Worm (Caenorhabditis elegans): ENCODE measurements around the gene T24E12.1.

T24E12.1 gene

ce11 chrII:3782309-3783000 lies 2.9 kb upstream of the T24E12.1 start, which contains the start of gene T24E12.2:
T24E12.2 (plus strand) TSS chrII:3782950.
- TF ChIP-seq lir-3 (tag; optimal IDR thresholded peaks at IDR 0.05) (no peak), Y48G9A.11 (GFP tag; IDR thresholded peaks at IDR 0.05) (no peak), jun-1 (tag; optimal IDR thresholded peaks at IDR 0.05) (no peak), saeg-2 (GFP tag; IDR thresholded peaks at IDR 0.05) (no peak), attf-4 (tag; optimal IDR thresholded peaks at IDR 0.05) (no peak), T20F7.1 (GFP tag; optimal IDR thresholded peaks at IDR 0.05) (no peak), mdl-1 (tag; optimal IDR thresholded peaks at IDR 0.05) (no peak), mxl-3 (GFP tag; optimal IDR thresholded peaks at IDR 0.05) (no peak), D1046.2 (GFP tag; IDR thresholded peaks at IDR 0.05) (no peak), ceh-28 (tag; optimal IDR thresholded peaks at IDR 0.05) (no peak), hif-1 (tag; optimal IDR thresholded peaks at IDR 0.05) (no peak), hlh-30 (tag; optimal IDR thresholded peaks at IDR 0.05; ENCODE audit: insufficient read depth) (no peak), mdt-29 (GFP tag; IDR thresholded peaks at IDR 0.05) (no peak), egl-43 (GFP tag; IDR thresholded peaks at IDR 0.05) (no peak)

- peak; percentile 78 for TF ChIP-seq set-16 (GFP tag; IDR thresholded peaks at IDR 0.05)
- no peak for TF ChIP-seq unc-130 (GFP tag; optimal IDR thresholded peaks at IDR 0.05)
Observed at ce11 chrII:3785756-3786155, 399 bp downstream of the T24E12.1 start.

- TF ChIP-seq spr-1 (tag; optimal IDR thresholded peaks at IDR 0.05) = no peak
- TF ChIP-seq ama-1 (optimal IDR thresholded peaks at IDR 0.05) = no peak
- peak; percentile 98 for TF ChIP-seq nhr-28 (tag; optimal IDR thresholded peaks at IDR 0.05)
- peak; percentile 97 for TF ChIP-seq nhr-77 (tag; optimal IDR thresholded peaks at IDR 0.05)
- no peak for TF ChIP-seq madf-9 (GFP tag; conservative IDR thresholded peaks at IDR 0.05)
- no peak for TF ChIP-seq gei-8 (GFP tag; optimal IDR thresholded peaks at IDR 0.05)
- TF ChIP-seq unc-39 (tag; optimal IDR thresholded peaks at IDR 0.05) = no peak
- TF ChIP-seq vab-7 (GFP tag; IDR thresholded peaks at IDR 0.05) = no peak
- TF ChIP-seq ceh-32 (tag; optimal IDR thresholded peaks at IDR 0.05; ENCODE audit: poor library complexity) = no peak
- TF ChIP-seq dmd-6 (GFP tag; IDR thresholded peaks at IDR 0.05) = peak; percentile 98
- TF ChIP-seq hlh-11 (tag; optimal IDR thresholded peaks at IDR 0.05) = peak; percentile 79
- no peak for TF ChIP-seq ZK546.5 (tag; optimal IDR thresholded peaks at IDR 0.05)
- peak; percentile 100 for TF ChIP-seq php-3 (GFP tag; IDR thresholded peaks at IDR 0.05)
- no peak for TF ChIP-seq jun-1 (tag; optimal IDR thresholded peaks at IDR 0.05)
- TF ChIP-seq lin-1 (GFP tag; IDR thresholded peaks at IDR 0.05) = peak; percentile 91
- TF ChIP-seq F37D6.2 (tag; optimal IDR thresholded peaks at IDR 0.05) = no peak
- peak; percentile 100 for TF ChIP-seq nhr-6 (tag; optimal IDR thresholded peaks at IDR 0.05)
- TF ChIP-seq aha-1 (tag) = no peak
- TF ChIP-seq duxl-1 (tag; optimal IDR thresholded peaks at IDR 0.05; ENCODE audit: poor library complexity) = no peak
- no peak for TF ChIP-seq lin-15B (tag; optimal IDR thresholded peaks at IDR 0.05)
- TF ChIP-seq sdz-12 (GFP tag; optimal IDR thresholded peaks at IDR 0.05) = no peak
- TF ChIP-seq R02D3.7 (tag; optimal IDR thresholded peaks at IDR 0.05) = no peak
- TF ChIP-seq D1046.2 (GFP tag; IDR thresholded peaks at IDR 0.05) = no peak
- no peak for TF ChIP-seq lin-39 (tag; optimal IDR thresholded peaks at IDR 0.05)
- TF ChIP-seq dmd-8 (GFP tag; IDR thresholded peaks at IDR 0.05) = no peak
- peak; percentile 80 for TF ChIP-seq ceh-20 (GFP tag; IDR thresholded peaks at IDR 0.05)
- no peak for TF ChIP-seq rbr-2 (tag; optimal IDR thresholded peaks at IDR 0.05)
- peak; percentile 100 for TF ChIP-seq pqm-1 (tag; optimal IDR thresholded peaks at IDR 0.05)
- TF ChIP-seq nhr-42 (GFP tag; IDR thresholded peaks at IDR 0.05) = 0 out of 2 replicates have a peak, but pooled peaks have one; percentile 18
- TF ChIP-seq lin-29 (GFP tag; IDR thresholded peaks at IDR 0.05) = no peak
- peak; percentile 21 for TF ChIP-seq cey-2 (tag; optimal IDR thresholded peaks at IDR 0.05; ENCODE audit: borderline replicate concordance, insufficient read depth)
- peak; percentile 96 for TF ChIP-seq tra-1 (GFP tag; IDR thresholded peaks at IDR 0.05)
- TF ChIP-seq mxl-3 (GFP tag; optimal IDR thresholded peaks at IDR 0.05) = peak; percentile 50
- TF ChIP-seq madf-5 (GFP tag; IDR thresholded peaks at IDR 0.05) = no peak
- peak in 1 of 2 experiments; percentile 53 for TF ChIP-seq mdl-1 (tag; optimal IDR thresholded peaks at IDR 0.05)
Observed at ce11 chrII:3786538-3786937, 1.2 kb downstream of the T24E12.1 start.

All from whole organism, L4 larva.